Worm (Caenorhabditis elegans) whole organism, mixed stage, embryonic: ENCODE measurements around the gene col-174.

Experiments used
- M03D4.4 ChIP-seq: sonication (generic microtip); optimal IDR thresholded peaks from 2 replicates; lab custom pipeline; 2017; ENCODE audit warnings: mild to moderate bottlenecking, missing genetic modification characterization, missing compliant biosample characterization
- bed-3 ChIP-seq: fragments of 200-800 bp; sonication (Bioruptor generic); optimal IDR thresholded peaks from 3 replicates; lab custom pipeline; 2018; ENCODE audit warnings: mild to moderate bottlenecking, missing genetic modification characterization, moderate library complexity, missing compliant biosample characterization
- blmp-1 ChIP-seq: fragments of 150-350 bp; optimal IDR thresholded peaks from 2 replicates; lab custom pipeline; 2014; ENCODE audit warnings: missing biosample characterization, missing genetic modification characterization
- ceh-39 ChIP-seq: fragments of 150-350 bp; optimal IDR thresholded peaks from 2 replicates; lab custom pipeline; 2014; ENCODE audit warnings: missing biosample characterization, missing genetic modification characterization
- ceh-43 ChIP-seq: fragments of 200-800 bp; sonication (Bioruptor generic); optimal IDR thresholded peaks from 2 replicates; lab custom pipeline; 2018; ENCODE audit warnings: mild to moderate bottlenecking, missing genetic modification characterization, moderate library complexity, missing compliant biosample characterization
- ces-1 ChIP-seq: fragments of 150-350 bp; optimal IDR thresholded peaks from 2 replicates; lab custom pipeline; 2014; ENCODE audit warnings: missing biosample characterization, missing genetic modification reagents, missing genetic modification characterization
- cnd-1 ChIP-seq: fragments of 200-800 bp; sonication (Bioruptor generic); optimal IDR thresholded peaks from 2 replicates; lab custom pipeline; 2018; ENCODE audit warnings: mild to moderate bottlenecking, missing genetic modification characterization, missing compliant biosample characterization
- elt-1 ChIP-seq: sonication (generic microtip); optimal IDR thresholded peaks from 2 replicates; lab custom pipeline; 2017; ENCODE audit warnings: missing genetic modification characterization, mild to moderate bottlenecking, missing compliant biosample characterization, antibody characterized with exemption, moderate library complexity, borderline replicate concordance; ENCODE audit not compliant: insufficient read depth
- elt-3 ChIP-seq: fragments of 150-350 bp; optimal IDR thresholded peaks from 2 replicates; lab custom pipeline; 2014; ENCODE audit warnings: missing biosample characterization, missing genetic modification characterization
- flh-1 ChIP-seq: fragments of 200-800 bp; sonication (Bioruptor generic); optimal IDR thresholded peaks from 2 replicates; lab custom pipeline; 2018; ENCODE audit warnings: mild to moderate bottlenecking, missing genetic modification characterization, moderate library complexity, missing compliant biosample characterization
- ham-2 ChIP-seq: fragments of 200-800 bp; sonication (Bioruptor generic); optimal IDR thresholded peaks from 2 replicates; lab custom pipeline; 2018; ENCODE audit warnings: mild to moderate bottlenecking, missing genetic modification characterization, missing compliant biosample characterization
- hlh-1 ChIP-seq: fragments of 150-350 bp; optimal IDR thresholded peaks from 2 replicates; lab custom pipeline; 2014; ENCODE audit warnings: missing biosample characterization, missing genetic modification reagents, missing genetic modification characterization
- lin-13 ChIP-seq: fragments of 150-350 bp; optimal IDR thresholded peaks from 2 replicates; lab custom pipeline; 2014; ENCODE audit warnings: missing biosample characterization, missing genetic modification characterization
- lin-32 ChIP-seq: fragments of 200-800 bp; sonication (Bioruptor generic); optimal IDR thresholded peaks from 2 replicates; lab custom pipeline; 2018; ENCODE audit warnings: mild to moderate bottlenecking, missing genetic modification characterization, missing compliant biosample characterization
- lsy-2 ChIP-seq: fragments of 150-350 bp; optimal IDR thresholded peaks from 2 replicates; lab custom pipeline; 2014; ENCODE audit warnings: missing biosample characterization, missing genetic modification characterization
- mab-5 ChIP-seq: fragments of 150-350 bp; optimal IDR thresholded peaks from 2 replicates; lab custom pipeline; 2014; ENCODE audit warnings: missing biosample characterization, missing genetic modification characterization
- mep-1 ChIP-seq: fragments of 150-350 bp; optimal IDR thresholded peaks from 2 replicates; lab custom pipeline; 2017; ENCODE audit warnings: missing biosample characterization, missing genetic modification reagents, missing genetic modification characterization, inconsistent platforms
- mls-2 ChIP-seq: sonication (generic microtip); optimal IDR thresholded peaks from 2 replicates; lab custom pipeline; 2016; ENCODE audit warnings: mild to moderate bottlenecking, missing genetic modification characterization, moderate library complexity, missing compliant biosample characterization
- nhr-12 ChIP-seq: fragments of 150-350 bp; optimal IDR thresholded peaks from 2 replicates; lab custom pipeline; 2014; ENCODE audit warnings: missing biosample characterization, missing genetic modification characterization
- nhr-2 ChIP-seq: fragments of 150-350 bp; optimal IDR thresholded peaks from 2 replicates; lab custom pipeline; 2014; ENCODE audit warnings: missing biosample characterization, missing genetic modification characterization
- nhr-237 ChIP-seq: fragments of 150-350 bp; optimal IDR thresholded peaks from 2 replicates; lab custom pipeline; 2014; ENCODE audit warnings: missing biosample characterization, missing genetic modification characterization
- nhr-28 ChIP-seq: fragments of 150-350 bp; optimal IDR thresholded peaks from 2 replicates; lab custom pipeline; 2014; ENCODE audit warnings: missing biosample characterization, missing genetic modification characterization
- nhr-76 ChIP-seq: sonication (generic microtip); optimal IDR thresholded peaks from 2 replicates; lab custom pipeline; 2017; ENCODE audit warnings: missing biosample characterization, missing genetic modification characterization
- pha-4 ChIP-seq: fragments of 150-350 bp; optimal IDR thresholded peaks from 2 replicates; lab custom pipeline; 2018; ENCODE audit warnings: missing biosample characterization, missing genetic modification reagents, missing genetic modification characterization
- sem-2 ChIP-seq: fragments of 200-800 bp; sonication (Bioruptor generic); optimal IDR thresholded peaks from 2 replicates; lab custom pipeline; 2018; ENCODE audit warnings: mild to moderate bottlenecking, missing genetic modification characterization, missing compliant biosample characterization
- snpc-4 ChIP-seq: fragments of 150-350 bp; optimal IDR thresholded peaks from 2 replicates; lab custom pipeline; 2014; ENCODE audit warnings: missing biosample characterization, missing genetic modification characterization
- sptf-1 ChIP-seq: sonication (generic microtip); optimal IDR thresholded peaks from 2 replicates; lab custom pipeline; 2017; ENCODE audit warnings: mild to moderate bottlenecking, missing genetic modification characterization, moderate library complexity, missing compliant biosample characterization
- tbx-8 ChIP-seq: fragments of 200-800 bp; sonication (Bioruptor generic); optimal IDR thresholded peaks from 2 replicates; lab custom pipeline; 2018; ENCODE audit warnings: mild to moderate bottlenecking, missing genetic modification characterization, moderate library complexity, missing compliant biosample characterization
- unc-120 ChIP-seq: sonication (generic microtip); optimal IDR thresholded peaks from 2 replicates; lab custom pipeline; 2017; ENCODE audit warnings: missing genetic modification characterization, missing compliant biosample characterization; ENCODE audit not compliant: poor library complexity, severe bottlenecking
- unc-39 ChIP-seq: fragments of 150-350 bp; optimal IDR thresholded peaks from 2 replicates; lab custom pipeline; 2014; ENCODE audit warnings: missing biosample characterization, missing genetic modification characterization
- unc-62 ChIP-seq: fragments of 150-350 bp; optimal IDR thresholded peaks from 2 replicates; lab custom pipeline; 2014; ENCODE audit warnings: missing biosample characterization, missing genetic modification reagents, missing genetic modification characterization
- ztf-11 ChIP-seq: fragments of 150-350 bp; optimal IDR thresholded peaks from 2 replicates; lab custom pipeline; 2014; ENCODE audit warnings: missing biosample characterization, missing genetic modification characterization

col-174 gene

ce11 chrX:7541078-7541477 lies 5.5 kb upstream of the col-174 start:
- no peak for TF ChIP-seq hlh-1 (tag; lab: Kevin White, UChicago)
- TF ChIP-seq elt-3 (tag; lab: Kevin White, UChicago): no peak
- TF ChIP-seq mls-2 (tag; lab: Kevin White, UChicago): no peak
- TF ChIP-seq ceh-43 (GFP tag; lab: Kevin White, UChicago): no peak
- TF ChIP-seq mep-1 (tag; lab: Kevin White, UChicago): no peak
- no peak for TF ChIP-seq bed-3 (GFP tag; lab: Kevin White, UChicago)
- TF ChIP-seq ztf-11 (tag; lab: Kevin White, UChicago): no peak
- TF ChIP-seq flh-1 (GFP tag; lab: Kevin White, UChicago): no peak
- TF ChIP-seq nhr-12 (tag; lab: Kevin White, UChicago): no peak
- TF ChIP-seq lin-32: no peak
- no peak for TF ChIP-seq blmp-1 (tag; lab: Kevin White, UChicago)
- no peak for TF ChIP-seq unc-39 (tag; lab: Kevin White, UChicago)
- no peak for TF ChIP-seq elt-1 (tag; lab: Kevin White, UChicago)
- no peak for TF ChIP-seq unc-62 (GFP tag; lab: Kevin White, UChicago)
- TF ChIP-seq cnd-1 (tag; lab: Kevin White, UChicago): no peak
- TF ChIP-seq ham-2 (GFP tag; lab: Kevin White, UChicago): no peak
- TF ChIP-seq sem-2 (GFP tag; lab: Kevin White, UChicago): no peak
- no peak for TF ChIP-seq nhr-237 (tag; lab: Kevin White, UChicago)

- no peak for TF ChIP-seq ztf-11 (tag; lab: Kevin White, UChicago)
- TF ChIP-seq nhr-76 (tag; lab: Kevin White, UChicago): no peak
- TF ChIP-seq flh-1 (GFP tag; lab: Kevin White, UChicago): no peak
- TF ChIP-seq nhr-28 (tag; lab: Kevin White, UChicago): no peak
- TF ChIP-seq lsy-2 (tag; lab: Kevin White, UChicago): no peak
- TF ChIP-seq ham-2 (GFP tag; lab: Kevin White, UChicago): no peak
- no peak for TF ChIP-seq snpc-4 (tag; lab: Kevin White, UChicago)
- no peak for TF ChIP-seq nhr-237 (tag; lab: Kevin White, UChicago)
- no peak for TF ChIP-seq pha-4 (tag; lab: Kevin White, UChicago)
- no peak for TF ChIP-seq lin-13
- TF ChIP-seq ces-1 (GFP tag; lab: Kevin White, UChicago): no peak
- no peak for TF ChIP-seq elt-1 (tag; lab: Kevin White, UChicago)
- TF ChIP-seq sem-2 (GFP tag; lab: Kevin White, UChicago): no peak
- TF ChIP-seq mab-5 (tag; lab: Kevin White, UChicago): no peak
- TF ChIP-seq unc-120 (tag; lab: Kevin White, UChicago): no peak
- no peak for TF ChIP-seq blmp-1 (tag; lab: Kevin White, UChicago)
- TF ChIP-seq hlh-1 (tag; lab: Kevin White, UChicago): no peak
- TF ChIP-seq mls-2 (tag; lab: Kevin White, UChicago): no peak
- TF ChIP-seq elt-3 (tag; lab: Kevin White, UChicago): no peak
- TF ChIP-seq, all 35 proteins: peak for 0
Observed at ce11 chrX:7547696-7548095, 1.1 kb downstream of the col-174 start.

- TF ChIP-seq tbx-8 (GFP tag; lab: Kevin White, UChicago): no peak
- TF ChIP-seq bed-3 (GFP tag; lab: Kevin White, UChicago): no peak
- TF ChIP-seq ces-1 (GFP tag; lab: Kevin White, UChicago): no peak
- TF ChIP-seq unc-62 (GFP tag; lab: Kevin White, UChicago): no peak
Observed at ce11 chrX:7548158-7548557, 1.5 kb downstream of the col-174 start, which contains the start of gene F46C8.1. Gene F46C8.1 (plus strand): TSS chrX:7548458.

ce11 chrX:7550452-7550851 lies 3.8 kb downstream of the col-174 start:
- TF ChIP-seq nhr-76 (tag; lab: Kevin White, UChicago): no peak
- TF ChIP-seq nhr-28 (tag; lab: Kevin White, UChicago): no peak
- no peak for TF ChIP-seq flh-1 (GFP tag; lab: Kevin White, UChicago)
- no peak for TF ChIP-seq ceh-39
- TF ChIP-seq sptf-1 (tag; lab: Kevin White, UChicago): no peak
- TF ChIP-seq ces-1 (GFP tag; lab: Kevin White, UChicago): no peak
- TF ChIP-seq nhr-2 (tag; lab: Kevin White, UChicago): no peak
- TF ChIP-seq mab-5 (tag; lab: Kevin White, UChicago): no peak
- no peak for TF ChIP-seq snpc-4 (tag; lab: Kevin White, UChicago)
- no peak for TF ChIP-seq M03D4.4 (tag; lab: Kevin White, UChicago)
- TF ChIP-seq mep-1 (tag; lab: Kevin White, UChicago): no peak
- TF ChIP-seq ceh-43 (GFP tag; lab: Kevin White, UChicago): no peak
